Worm (Caenorhabditis elegans): Measurements from ENCODE around the gene txt-8.

DNA sequence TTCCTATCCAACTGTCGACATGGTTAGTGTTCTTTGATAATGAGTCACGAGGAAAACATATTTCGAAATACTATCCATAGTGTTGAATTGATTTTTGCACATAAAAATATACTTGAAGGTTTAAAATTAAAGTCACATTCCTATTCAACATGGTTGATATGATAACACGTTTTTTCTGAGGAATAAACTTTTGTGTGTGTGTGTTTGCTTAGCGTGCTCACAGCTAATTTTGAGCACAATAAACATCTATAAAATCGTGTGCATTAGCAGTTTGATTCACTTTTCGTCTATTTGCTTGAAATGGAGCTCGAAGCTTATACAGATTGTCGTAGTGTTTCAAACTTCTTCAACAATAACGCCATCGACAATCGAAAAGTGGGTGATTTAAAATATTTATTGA is 42.4 kb downstream of the txt-8 start, which contains the start of gene ZK228.10:
- TF ChIP-seq mxl-2 (GFP tag; conservative IDR thresholded peaks at IDR 0.05) (no peak), lin-1 (GFP tag; IDR thresholded peaks at IDR 0.05) (no peak), F10B5.3 (tag; optimal IDR thresholded peaks at IDR 0.05) (no peak)
